Fruit fly (Drosophila melanogaster) whole organism, adult: Measurements from ENCODE around the gene CG15423.

ENCODE experiments used
- CG11617 ChIP-seq: fragments of 200-800 bp; sonication (Bioruptor generic); optimal IDR thresholded peaks from 2 replicates; lab custom pipeline; 2017; ENCODE audit warnings: mild to moderate bottlenecking, missing biosample characterization, missing genetic modification reagents, missing genetic modification characterization
- CG12768 ChIP-seq: fragments of 200-800 bp; sonication (Bioruptor generic); optimal IDR thresholded peaks from 2 replicates; lab custom pipeline; 2017; ENCODE audit warnings: missing biosample characterization, missing genetic modification characterization, mild to moderate bottlenecking, moderate library complexity, missing genetic modification reagents
- CG14711 ChIP-seq: fragments of 200-800 bp; sonication (Bioruptor generic); optimal IDR thresholded peaks from 2 replicates; lab custom pipeline; 2018; ENCODE audit warnings: missing biosample characterization, mild to moderate bottlenecking, missing genetic modification characterization, moderate library complexity
- CG1620 ChIP-seq: fragments of 200-800 bp; sonication (Bioruptor generic); optimal IDR thresholded peaks from 2 replicates; lab custom pipeline; 2016; ENCODE audit warnings: missing biosample characterization, missing genetic modification characterization
- CG33017 ChIP-seq: fragments of 200-800 bp; sonication (Bioruptor generic); optimal IDR thresholded peaks from 2 replicates; lab custom pipeline; 2018; ENCODE audit warnings: missing biosample characterization, mild to moderate bottlenecking, missing genetic modification characterization, moderate library complexity
- CG5204 ChIP-seq: fragments of 200-800 bp; sonication (Bioruptor generic); optimal IDR thresholded peaks from 2 replicates; lab custom pipeline; 2016; ENCODE audit warnings: missing biosample characterization, missing genetic modification characterization
- CG7045 ChIP-seq: fragments of 200-800 bp; sonication (Bioruptor generic); optimal IDR thresholded peaks from 2 replicates; lab custom pipeline; 2017; ENCODE audit warnings: missing biosample characterization, mild to moderate bottlenecking, missing genetic modification characterization
- CG7101 ChIP-seq: fragments of 200-800 bp; sonication (Bioruptor generic); optimal IDR thresholded peaks from 2 replicates; lab custom pipeline; 2018; ENCODE audit warnings: missing biosample characterization, mild to moderate bottlenecking, missing genetic modification characterization, moderate library complexity
- Clk ChIP-seq: fragments of 200-800 bp; sonication (Bioruptor generic); optimal IDR thresholded peaks from 2 replicates; lab custom pipeline; 2017; ENCODE audit warnings: missing biosample characterization, missing genetic modification characterization
- Crg-1 ChIP-seq: fragments of 200-800 bp; sonication (Bioruptor generic); optimal IDR thresholded peaks from 2 replicates; lab custom pipeline; 2016; ENCODE audit warnings: missing biosample characterization, missing genetic modification characterization
- Hr96 ChIP-seq: fragments of 200-800 bp; sonication (Bioruptor generic); optimal IDR thresholded peaks from 2 replicates; lab custom pipeline; 2016; ENCODE audit warnings: missing biosample characterization, missing genetic modification characterization
- Mnt ChIP-seq: fragments of 200-800 bp; sonication (Bioruptor generic); optimal IDR thresholded peaks from 2 replicates; lab custom pipeline; 2016; ENCODE audit warnings: missing biosample characterization, mild to moderate bottlenecking, missing genetic modification characterization
- bab1 ChIP-seq: fragments of 200-800 bp; sonication (Bioruptor generic); optimal IDR thresholded peaks from 3 replicates; lab custom pipeline; 2019; ENCODE audit warnings: missing biosample characterization, mild to moderate bottlenecking, missing genetic modification characterization, moderate library complexity
- cic ChIP-seq: fragments of 200-800 bp; sonication (Bioruptor generic); optimal IDR thresholded peaks from 2 replicates; lab custom pipeline; 2017; ENCODE audit warnings: missing biosample characterization, mild to moderate bottlenecking, missing genetic modification characterization, moderate library complexity
- cnc ChIP-seq, 2 experiments: fragments of >200 bp; optimal IDR thresholded peaks; 2 replicates each; lab custom pipeline; 2017
- kay ChIP-seq: fragments of 200-800 bp; sonication (Bioruptor generic); peaks from one replicate; lab custom pipeline; 2016; ENCODE audit warnings: missing biosample characterization, missing genetic modification characterization, borderline replicate concordance
- ovo ChIP-seq: fragments of 200-800 bp; sonication (Bioruptor generic); optimal IDR thresholded peaks from 2 replicates; lab custom pipeline; 2016; ENCODE audit warnings: missing biosample characterization, missing genetic modification characterization
- pad ChIP-seq: fragments of 200-800 bp; sonication (Bioruptor generic); optimal IDR thresholded peaks from 3 replicates; lab custom pipeline; 2017; ENCODE audit warnings: missing biosample characterization, missing genetic modification characterization, mild to moderate bottlenecking, moderate library complexity, missing genetic modification reagents
- tj ChIP-seq: fragments of 200-800 bp; sonication (Bioruptor generic); optimal IDR thresholded peaks from 3 replicates; lab custom pipeline; 2017; ENCODE audit warnings: missing biosample characterization, mild to moderate bottlenecking, missing genetic modification characterization, moderate library complexity
- toe ChIP-seq: fragments of 200-800 bp; sonication (Bioruptor generic); optimal IDR thresholded peaks from 2 replicates; lab custom pipeline; 2016; ENCODE audit warnings: missing biosample characterization, missing genetic modification characterization

The CG15423 gene

DNA sequence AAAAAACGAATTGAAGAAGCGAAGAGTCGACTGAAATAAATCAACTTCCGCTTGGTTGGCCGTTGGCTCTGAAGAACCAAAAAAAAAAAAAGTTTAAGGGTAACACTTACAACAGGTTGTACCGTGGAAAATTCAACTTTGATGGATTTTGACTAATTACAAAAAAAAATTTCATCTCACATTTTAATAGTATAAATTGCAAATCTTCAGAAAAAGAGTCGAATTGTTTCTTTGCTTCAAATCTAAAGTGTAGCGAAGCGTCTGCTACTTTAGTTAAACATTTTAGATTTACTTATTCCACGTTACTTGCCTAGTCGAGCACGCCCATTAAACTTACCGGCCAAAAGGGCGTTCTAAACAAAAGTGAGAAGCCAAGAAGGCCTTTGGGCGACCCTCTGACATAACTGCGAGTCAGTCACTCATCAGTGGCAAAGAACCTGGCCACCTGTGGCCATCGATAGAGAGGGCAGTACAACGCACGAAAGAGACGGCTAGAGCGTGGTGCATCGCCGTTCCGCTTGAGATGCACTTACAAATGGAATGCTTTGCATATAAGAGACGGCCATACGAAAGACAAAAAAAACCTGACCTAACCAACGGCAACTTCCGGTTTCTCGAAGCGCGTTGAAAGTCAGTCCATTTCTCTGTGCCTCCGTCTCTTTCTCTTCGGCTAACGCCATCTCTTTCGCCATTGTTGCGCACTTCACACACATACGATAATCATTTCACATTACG, 15.9 kb downstream of the CG15423 start:
- no peak for TF ChIP-seq CG11617 (GFP tag; lab: Kevin White, UChicago)
- TF ChIP-seq CG14711 (tag; lab: Kevin White, UChicago), result no peak
- no peak for TF ChIP-seq cnc (optimal IDR thresholded peaks at IDR 0.05; lab: Kevin White, UChicago)
- TF ChIP-seq Mnt (GFP tag; lab: Kevin White, UChicago), result no peak

DNA sequence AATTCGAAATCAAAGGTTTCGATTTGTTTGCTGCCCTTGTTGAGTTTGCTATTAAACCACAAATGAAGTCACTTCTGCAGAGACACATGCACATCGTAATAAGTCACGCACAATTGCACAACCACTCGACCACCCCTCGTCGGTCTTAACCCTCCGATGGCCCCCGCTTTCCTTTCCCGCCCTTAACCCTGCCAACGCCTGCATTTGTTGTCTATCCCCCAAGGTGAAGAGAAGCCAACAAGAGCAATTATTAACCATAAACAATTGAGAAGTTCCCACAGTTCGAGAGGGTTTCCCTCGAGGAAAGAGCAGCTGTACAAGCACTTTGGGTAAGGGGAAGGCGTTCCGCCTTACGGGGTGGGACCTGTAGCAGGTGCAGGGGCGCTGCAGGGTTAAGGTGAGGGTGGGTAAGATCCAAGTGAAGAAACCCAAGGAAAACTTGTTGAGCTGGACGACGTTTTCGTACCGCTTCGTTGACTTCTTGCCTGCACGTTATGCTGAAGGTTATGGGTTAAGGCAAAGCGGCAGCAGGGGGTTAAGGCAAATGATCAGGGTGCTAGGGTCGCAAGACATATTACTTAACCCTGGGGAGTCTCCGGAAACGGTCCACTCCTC, 17.6 kb downstream of the CG15423 start:
- TF ChIP-seq cic (no peak), pad (GFP tag; lab: Kevin White, UChicago) (no peak), ovo (no peak), kay (GFP tag; lab: Kevin White, UChicago) (no peak), CG14711 (tag; lab: Kevin White, UChicago) (no peak), bab1 (GFP tag; lab: Kevin White, UChicago) (no peak), CG12768 (GFP tag; lab: Kevin White, UChicago) (no peak), CG11617 (GFP tag; lab: Kevin White, UChicago) (no peak), tj (GFP tag; lab: Kevin White, UChicago) (no peak), Clk (GFP tag; lab: Kevin White, UChicago) (no peak), Mnt (GFP tag; lab: Kevin White, UChicago) (no peak), CG5204 (GFP tag; lab: Kevin White, UChicago) (no peak), CG1620 (GFP tag; lab: Kevin White, UChicago) (no peak), toe (no peak), CG7045 (GFP tag; lab: Kevin White, UChicago) (no peak), CG33017 (tag; lab: Kevin White, UChicago) (no peak), CG7101 (tag; lab: Kevin White, UChicago) (no peak), Crg-1 (GFP tag; lab: Kevin White, UChicago) (no peak), Hr96 (no peak)

DNA sequence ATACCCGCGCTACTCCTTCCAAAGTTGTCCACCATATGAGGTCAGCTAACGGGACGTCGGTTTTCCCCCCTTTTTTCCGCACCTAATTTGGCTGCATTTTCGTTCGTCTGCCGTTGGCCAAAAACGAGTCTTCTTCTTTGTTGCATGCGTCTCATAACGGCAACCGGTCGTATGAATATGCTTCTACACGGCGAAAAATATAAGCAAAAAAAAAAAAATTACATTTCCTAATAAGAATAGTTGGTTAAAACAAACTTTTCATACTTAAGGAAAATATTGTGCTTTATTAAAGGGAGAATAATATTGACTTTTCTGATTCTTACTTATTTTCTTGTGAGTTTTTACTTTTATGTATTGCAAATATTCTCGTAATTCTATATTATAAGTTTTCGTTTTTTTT, 19.2 kb downstream of the CG15423 start:
- TF ChIP-seq Crg-1 (GFP tag; lab: Kevin White, UChicago), result no peak
- no peak for TF ChIP-seq cic
- no peak for TF ChIP-seq bab1 (GFP tag; lab: Kevin White, UChicago)
- no peak for TF ChIP-seq toe
- no peak for TF ChIP-seq kay (GFP tag; lab: Kevin White, UChicago)
- no peak for TF ChIP-seq ovo
- no peak for TF ChIP-seq pad (GFP tag; lab: Kevin White, UChicago)
- no peak for TF ChIP-seq tj (GFP tag; lab: Kevin White, UChicago)
- no peak for TF ChIP-seq CG1620 (GFP tag; lab: Kevin White, UChicago)
- no peak for TF ChIP-seq CG11617 (GFP tag; lab: Kevin White, UChicago)
- no peak for TF ChIP-seq CG5204 (GFP tag; lab: Kevin White, UChicago)
- no peak for TF ChIP-seq Hr96
- TF ChIP-seq cnc (optimal IDR thresholded peaks at IDR 0.05; lab: Kevin White, UChicago), result no peak
- TF ChIP-seq Clk (GFP tag; lab: Kevin White, UChicago), result no peak
- TF ChIP-seq CG14711 (tag; lab: Kevin White, UChicago), result no peak
- TF ChIP-seq CG33017 (tag; lab: Kevin White, UChicago), result no peak
- TF ChIP-seq CG7045 (GFP tag; lab: Kevin White, UChicago), result no peak
- no peak for TF ChIP-seq Mnt (GFP tag; lab: Kevin White, UChicago)
- no peak for TF ChIP-seq CG12768 (GFP tag; lab: Kevin White, UChicago)

DNA sequence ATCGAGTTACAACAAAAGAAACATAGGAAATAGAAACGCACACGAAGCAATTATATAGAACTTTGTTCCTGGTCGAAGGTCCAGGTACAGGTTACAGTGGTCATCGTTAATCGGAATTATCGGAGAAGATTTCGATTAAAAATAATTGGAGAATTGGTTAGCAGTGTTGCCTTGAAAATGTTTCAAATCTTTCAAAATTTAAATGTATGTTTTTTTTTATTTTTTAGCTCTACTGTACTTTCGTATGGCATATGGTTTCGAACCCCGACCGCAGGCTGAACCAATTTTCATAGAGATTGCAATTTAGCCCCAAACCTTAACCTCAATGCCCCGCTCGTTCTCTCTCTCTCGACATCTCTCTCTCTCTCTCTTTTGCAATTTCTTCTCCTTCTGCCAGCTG, 22.2 kb downstream of the CG15423 start:
- no peak for TF ChIP-seq Clk (GFP tag; lab: Kevin White, UChicago)
- no peak for TF ChIP-seq ovo
- no peak for TF ChIP-seq Crg-1 (GFP tag; lab: Kevin White, UChicago)
- TF ChIP-seq cic, result no peak
- no peak for TF ChIP-seq kay (GFP tag; lab: Kevin White, UChicago)
- no peak for TF ChIP-seq toe

DNA sequence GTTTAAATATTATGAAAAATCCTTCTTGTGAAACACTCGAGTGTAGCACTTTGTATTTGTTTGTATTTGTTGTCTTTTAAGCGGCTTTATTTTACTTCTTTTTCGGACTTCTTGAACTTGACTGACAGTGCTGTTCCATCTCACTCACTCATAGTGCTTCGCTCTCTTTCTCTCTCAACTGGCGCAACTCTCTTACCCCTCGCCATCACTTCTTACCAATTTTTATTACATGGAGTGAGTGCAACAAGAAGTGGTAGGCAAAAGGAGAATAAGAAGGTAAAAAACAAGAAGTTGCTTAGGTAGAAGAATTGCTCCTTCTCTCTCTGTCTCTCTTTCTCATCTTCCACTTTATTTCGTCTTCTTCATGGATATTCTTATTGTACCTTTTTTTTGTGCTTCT, 22.9 kb downstream of the CG15423 start:
- TF ChIP-seq CG7101 (tag; lab: Kevin White, UChicago) (no peak), CG14711 (tag; lab: Kevin White, UChicago) (no peak), CG5204 (GFP tag; lab: Kevin White, UChicago) (no peak), cic (no peak), Clk (GFP tag; lab: Kevin White, UChicago) (no peak), Hr96 (no peak), Mnt (GFP tag; lab: Kevin White, UChicago) (no peak), pad (GFP tag; lab: Kevin White, UChicago) (no peak), CG1620 (GFP tag; lab: Kevin White, UChicago) (no peak), Crg-1 (GFP tag; lab: Kevin White, UChicago) (no peak), bab1 (GFP tag; lab: Kevin White, UChicago) (no peak), tj (GFP tag; lab: Kevin White, UChicago) (no peak), kay (GFP tag; lab: Kevin White, UChicago) (no peak)
